Worm (Caenorhabditis elegans): ENCODE results near the gene mnat-1.

mnat-1 gene

ce11 chrII:2450990-2451389 lies 27.5 kb downstream of the mnat-1 start (continued):
- TF ChIP-seq nhr-12 (tag; optimal IDR thresholded peaks at IDR 0.05) (no peak), sptf-1 (tag; optimal IDR thresholded peaks at IDR 0.05) (no peak), lin-35 (GFP tag; optimal IDR thresholded peaks at IDR 0.05) (peak; percentile 88 to 89), nhr-77 (tag; optimal IDR thresholded peaks at IDR 0.05) (no peak), swsn-7 (tag; optimal IDR thresholded peaks at IDR 0.05) (peak; percentile 46), grh-1 (GFP tag; IDR thresholded peaks at IDR 0.05) (0 out of 2 replicates have a peak, but pooled peaks have one; percentile 53), lsy-2 (tag; optimal IDR thresholded peaks at IDR 0.05) (peak; percentile 48 to 53), ceh-88 (GFP tag; IDR thresholded peaks at IDR 0.05) (no peak), vab-15 (tag; optimal IDR thresholded peaks at IDR 0.05) (no peak), fkh-10 (GFP tag; optimal IDR thresholded peaks at IDR 0.05) (no peak), aly-2 (tag; optimal IDR thresholded peaks at IDR 0.05) (peak; percentile 29), alr-1 (tag; optimal IDR thresholded peaks at IDR 0.05; ENCODE audit: borderline replicate concordance) (no peak), nhr-20 (tag; optimal IDR thresholded peaks at IDR 0.05) (peak; percentile 47), aha-1 (tag; optimal IDR thresholded peaks at IDR 0.05) (no peak), egl-13 (tag; optimal IDR thresholded peaks at IDR 0.05) (peak; percentile 12), ztf-4 (tag; optimal IDR thresholded peaks at IDR 0.05) (no peak), xbp-1 (tag; optimal IDR thresholded peaks at IDR 0.05) (peak; percentile 49), dpl-1 (GFP tag; optimal IDR thresholded peaks at IDR 0.05) (peak; percentile 83 to 89 (median 84)), lin-14 (GFP tag; optimal IDR thresholded peaks at IDR 0.05) (peak; percentile 46), C34B4.2 (tag; optimal IDR thresholded peaks at IDR 0.05) (no peak), F16B12.6 (tag; optimal IDR thresholded peaks at IDR 0.05) (no peak), lin-15B (tag; optimal IDR thresholded peaks at IDR 0.05) (peak; percentile 22), C16A3.4 (tag; optimal IDR thresholded peaks at IDR 0.05) (no peak), pax-3 (tag; optimal IDR thresholded peaks at IDR 0.05) (peak; percentile 67), mef-2 (tag; optimal IDR thresholded peaks at IDR 0.05) (no peak), nhr-11 (tag; optimal IDR thresholded peaks at IDR 0.05) (no peak), irx-1 (tag; optimal IDR thresholded peaks at IDR 0.05) (peak; percentile 81), sox-4 (tag; optimal IDR thresholded peaks at IDR 0.05) (peak; percentile 19), nhr-90 (tag; optimal IDR thresholded peaks at IDR 0.05; ENCODE audit: poor library complexity) (peak; percentile 75), skn-1 (tag; optimal IDR thresholded peaks at IDR 0.05) (peak; percentile 5), zag-1 (tag; optimal IDR thresholded peaks at IDR 0.05) (no peak), snu-23 (GFP tag; optimal IDR thresholded peaks at IDR 0.05) (peak; percentile 58)

- TF ChIP-seq efl-1 (optimal IDR thresholded peaks at IDR 0.05), result no peak
- TF ChIP-seq efl-1 (GFP tag; optimal IDR thresholded peaks at IDR 0.05 in 1 of 2), result peak in 1 of 2 experiments; percentile 11
- TF ChIP-seq ceh-63 (GFP tag; optimal IDR thresholded peaks at IDR 0.05), result no peak
These were observed 31.7 kb downstream of the mnat-1 start for ce11 chrII:2446727-2447126.

- TF ChIP-seq sptf-1 (tag; optimal IDR thresholded peaks at IDR 0.05) (no peak), ceh-88 (GFP tag; IDR thresholded peaks at IDR 0.05) (no peak), nhr-90 (tag; optimal IDR thresholded peaks at IDR 0.05; ENCODE audit: poor library complexity) (no peak), efl-1 (optimal IDR thresholded peaks at IDR 0.05) (no peak), efl-1 (GFP tag; optimal IDR thresholded peaks at IDR 0.05 in 1 of 2) (peak in 1 of 2 experiments; percentile 7)
These were observed 33.3 kb downstream of the mnat-1 start for ce11 chrII:2445164-2445563.

- TF ChIP-seq zag-1 (tag; optimal IDR thresholded peaks at IDR 0.05), result no peak
These were observed 35.5 kb downstream of the mnat-1 start, which contains the start of gene vab-19 for ce11 chrII:2442979-2443378. Gene vab-19, plus strand, starts transcription at chrII:2443279.

- TF ChIP-seq sup-37 (GFP tag; optimal IDR thresholded peaks at IDR 0.05), result no peak
- no peak for TF ChIP-seq aha-1 (tag; optimal IDR thresholded peaks at IDR 0.05)
- peak; percentile 19 for TF ChIP-seq tbx-2 (tag; optimal IDR thresholded peaks at IDR 0.05)
- TF ChIP-seq egl-27 (tag; optimal IDR thresholded peaks at IDR 0.05), result no peak
- TF ChIP-seq ztf-11 (tag; optimal IDR thresholded peaks at IDR 0.05), result no peak
- no peak for TF ChIP-seq hlh-17 (GFP tag; optimal IDR thresholded peaks at IDR 0.05; ENCODE audit: borderline replicate concordance)
- no peak for TF ChIP-seq alr-1 (tag; optimal IDR thresholded peaks at IDR 0.05; ENCODE audit: borderline replicate concordance)
- no peak for TF ChIP-seq F16B12.6 (tag; optimal IDR thresholded peaks at IDR 0.05)
- TF ChIP-seq zag-1 (tag; optimal IDR thresholded peaks at IDR 0.05), result no peak
- TF ChIP-seq elt-2 (tag; optimal IDR thresholded peaks at IDR 0.05), result peak; percentile 12
- peak in 1 of 2 experiments; percentile 53 for TF ChIP-seq lin-35 (GFP tag; optimal IDR thresholded peaks at IDR 0.05)
- no peak for TF ChIP-seq hlh-4 (tag; optimal IDR thresholded peaks at IDR 0.05)
- peak in 1 of 6 experiments; percentile 34 for TF ChIP-seq elt-3 (tag; optimal IDR thresholded peaks at IDR 0.05)
- TF ChIP-seq unc-30 (tag; optimal IDR thresholded peaks at IDR 0.05), result no peak
- TF ChIP-seq ceh-88 (GFP tag; IDR thresholded peaks at IDR 0.05), result no peak
- no peak for TF ChIP-seq lir-3 (tag; optimal IDR thresholded peaks at IDR 0.05; ENCODE audit: poor library complexity)
- no peak for TF ChIP-seq tlp-1 (tag; optimal IDR thresholded peaks at IDR 0.05)
These were observed 36.2 kb downstream of the mnat-1 start for ce11 chrII:2442243-2442642.
